Fruit fly (Drosophila melanogaster): Measurements from ENCODE around the gene rump.

Gene rump

dm6 chr3R:9491065-9491567 lies 19.0 kb downstream of the rump start:
- TF ChIP-seq kay (GFP tag; ENCODE audit: borderline replicate concordance) (no peak), ovo (GFP tag; optimal IDR thresholded peaks at IDR 0.05) (no peak), cic (GFP tag; optimal IDR thresholded peaks at IDR 0.05) (peak; percentile 13), CG7101 (tag; optimal IDR thresholded peaks at IDR 0.05) (no peak)

dm6 chr3R:9488493-9488892 lies 21.6 kb downstream of the rump start:
- TF ChIP-seq cnc (optimal IDR thresholded peaks at IDR 0.05) (no peak), kay (GFP tag; ENCODE audit: borderline replicate concordance) (no peak), toe (GFP tag; optimal IDR thresholded peaks at IDR 0.05) (no peak)

DNA sequence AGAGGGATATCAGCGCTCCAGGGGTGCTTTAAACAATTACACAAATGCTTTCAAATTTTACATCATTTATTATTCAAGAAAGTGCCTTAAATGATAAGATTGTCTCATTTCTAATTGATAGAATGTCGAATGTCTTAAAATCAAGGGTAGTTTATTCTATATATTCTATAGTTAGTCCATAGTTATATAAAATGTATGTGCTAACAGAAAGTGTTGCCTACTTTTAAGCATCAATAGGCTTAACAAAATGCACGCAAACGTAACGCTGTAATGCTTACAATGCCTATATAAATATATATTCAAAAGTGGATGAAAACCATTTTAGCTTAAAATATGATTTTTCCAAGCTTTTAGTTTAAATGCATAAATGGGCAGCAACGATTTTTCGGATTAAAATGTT lies 22.2 kb downstream of the rump start:
- TF ChIP-seq Clk (GFP tag; optimal IDR thresholded peaks at IDR 0.05) (no peak), CG1620 (GFP tag; optimal IDR thresholded peaks at IDR 0.05) (no peak)

DNA sequence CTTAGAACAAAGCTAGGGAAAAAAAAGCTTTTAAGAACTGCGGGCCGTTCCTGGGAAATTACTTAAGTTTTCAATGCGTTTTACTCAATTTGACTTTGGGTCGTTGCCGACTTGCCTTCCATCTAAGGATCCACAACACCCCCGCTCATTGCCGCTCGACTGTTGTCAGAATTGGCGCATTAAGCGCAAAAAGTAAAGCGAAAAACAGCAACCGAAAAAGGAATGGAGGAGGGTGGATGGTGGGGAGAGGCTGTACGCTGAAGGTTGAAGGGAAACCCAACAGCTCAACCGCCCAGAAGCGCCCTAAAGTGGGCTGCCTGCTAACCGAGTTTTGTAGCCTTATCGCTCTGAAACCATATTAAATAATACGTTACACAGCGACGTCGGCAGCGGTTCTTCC lies 22.6 kb downstream of the rump start:
- TF ChIP-seq Hr96 (GFP tag; optimal IDR thresholded peaks at IDR 0.05), result no peak
- TF ChIP-seq CG11617 (GFP tag; optimal IDR thresholded peaks at IDR 0.05), result no peak
- no peak for TF ChIP-seq CG7101 (tag; optimal IDR thresholded peaks at IDR 0.05)
- no peak for TF ChIP-seq ovo (GFP tag; optimal IDR thresholded peaks at IDR 0.05)
- TF ChIP-seq cnc (optimal IDR thresholded peaks at IDR 0.05), result no peak
- TF ChIP-seq bab1 (GFP tag; optimal IDR thresholded peaks at IDR 0.05), result no peak
- no peak for TF ChIP-seq CG7045 (GFP tag; optimal IDR thresholded peaks at IDR 0.05)
- TF ChIP-seq Clk (GFP tag; optimal IDR thresholded peaks at IDR 0.05), result no peak
- TF ChIP-seq CG12768 (GFP tag; optimal IDR thresholded peaks at IDR 0.05), result no peak
- no peak for TF ChIP-seq cic (GFP tag; optimal IDR thresholded peaks at IDR 0.05)
- no peak for TF ChIP-seq pad (GFP tag; optimal IDR thresholded peaks at IDR 0.05)
- TF ChIP-seq kay (GFP tag; ENCODE audit: borderline replicate concordance), result no peak
- no peak for TF ChIP-seq CG14711 (tag; optimal IDR thresholded peaks at IDR 0.05)
- TF ChIP-seq CG1620 (GFP tag; optimal IDR thresholded peaks at IDR 0.05), result no peak
- TF ChIP-seq Crg-1 (GFP tag; optimal IDR thresholded peaks at IDR 0.05), result no peak

DNA sequence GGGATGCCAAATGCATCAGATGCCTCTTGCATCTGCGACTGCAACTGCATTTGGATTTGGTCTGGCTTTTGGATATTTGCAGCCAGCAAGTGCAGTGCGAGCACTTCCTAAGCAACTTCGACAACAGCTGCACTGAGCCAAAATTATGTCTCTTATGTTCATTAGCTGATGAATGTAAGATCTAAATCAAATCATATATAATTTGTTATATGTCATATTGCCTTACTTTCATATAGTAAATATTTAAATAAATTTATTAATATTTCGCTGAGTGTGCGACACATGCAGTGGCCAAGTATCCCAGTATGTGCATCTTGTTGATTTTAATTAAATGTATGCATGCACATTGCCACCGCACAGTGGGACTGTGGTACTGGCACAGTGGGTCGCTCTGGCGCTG lies 29.7 kb downstream of the rump start:
- TF ChIP-seq kay (GFP tag; ENCODE audit: borderline replicate concordance), result no peak
- TF ChIP-seq Mnt (GFP tag; optimal IDR thresholded peaks at IDR 0.05), result no peak
- TF ChIP-seq CG11617 (GFP tag; optimal IDR thresholded peaks at IDR 0.05), result no peak
- TF ChIP-seq CG14711 (tag; optimal IDR thresholded peaks at IDR 0.05), result peak; percentile 2

DNA sequence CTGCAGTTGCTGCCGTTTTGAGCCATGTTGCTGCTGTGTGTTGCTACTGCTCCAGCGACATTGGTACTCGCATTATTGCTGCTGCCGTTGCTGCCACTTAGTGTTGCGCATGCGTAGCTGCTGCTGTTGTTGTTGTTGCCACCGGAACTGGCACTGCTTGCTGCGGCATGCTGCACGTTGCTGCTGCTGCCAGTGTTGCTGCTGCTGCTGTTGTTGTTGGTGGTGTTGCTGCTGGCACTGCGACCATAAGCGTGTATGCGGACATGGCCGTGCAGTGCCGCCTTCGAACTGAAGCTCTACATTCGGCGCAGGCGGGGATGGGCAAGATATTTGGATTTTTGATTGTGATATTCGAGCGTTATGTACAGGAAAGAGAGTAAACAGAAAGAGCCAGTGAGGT lies 42.0 kb downstream of the rump start:
- no peak for TF ChIP-seq CG7045 (GFP tag; optimal IDR thresholded peaks at IDR 0.05)

DNA sequence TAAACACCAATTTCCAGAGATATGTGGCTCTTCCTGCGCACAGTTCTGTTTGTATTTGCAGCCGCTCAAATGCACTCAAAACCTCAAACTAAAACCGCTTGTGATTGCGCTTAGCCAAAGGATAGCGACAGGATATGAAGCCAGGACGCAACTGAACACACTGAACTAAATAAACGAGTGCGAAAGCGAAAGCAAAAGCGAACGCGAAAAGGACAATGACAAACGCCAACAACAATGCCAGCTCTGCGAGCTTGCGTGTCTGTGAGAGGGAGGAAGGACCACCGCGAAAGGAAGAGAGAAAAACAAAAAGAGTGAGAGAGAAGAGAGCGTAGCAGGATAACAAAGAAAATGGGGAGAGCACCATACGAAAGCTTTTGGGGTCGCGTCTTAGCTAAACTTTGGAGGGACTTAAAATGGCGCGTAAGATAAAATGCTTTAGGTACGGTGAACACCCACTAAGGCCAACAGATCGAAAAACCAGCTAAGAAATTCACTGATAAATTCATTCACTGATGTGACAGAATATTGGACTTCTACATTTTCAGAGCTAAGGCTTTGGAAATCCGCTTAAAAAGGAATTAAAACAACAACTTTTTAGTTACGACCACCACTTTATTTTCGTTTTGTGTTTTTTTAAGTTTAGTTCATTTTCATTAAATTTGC lies 49.5 kb downstream of the rump start, which contains the start of gene GstZ2:
Gene GstZ2 (minus strand): TSS at position 165 of the 663 bp plus-strand sequence.
- TF ChIP-seq pad (GFP tag; optimal IDR thresholded peaks at IDR 0.05) (no peak), tj (GFP tag; optimal IDR thresholded peaks at IDR 0.05) (no peak), CG11617 (GFP tag; optimal IDR thresholded peaks at IDR 0.05) (no peak)

dm6 chr3R:9459385-9460285 lies 50.5 kb downstream of the rump start:
- no peak for TF ChIP-seq tj (GFP tag; optimal IDR thresholded peaks at IDR 0.05)
- TF ChIP-seq CG12768 (GFP tag; optimal IDR thresholded peaks at IDR 0.05), result peak; percentile 84
- peak; percentile 81 for TF ChIP-seq pad (GFP tag; optimal IDR thresholded peaks at IDR 0.05)
- TF ChIP-seq CG11617 (GFP tag; optimal IDR thresholded peaks at IDR 0.05), result peak; percentile 71
- TF ChIP-seq CG7045 (GFP tag; optimal IDR thresholded peaks at IDR 0.05), result peak; percentile 87
- no peak for TF ChIP-seq bab1 (GFP tag; optimal IDR thresholded peaks at IDR 0.05)
- peak; percentile 60 for TF ChIP-seq cic (GFP tag; optimal IDR thresholded peaks at IDR 0.05)
- TF ChIP-seq CG1620 (GFP tag; optimal IDR thresholded peaks at IDR 0.05), result no peak
- TF ChIP-seq Crg-1 (GFP tag; optimal IDR thresholded peaks at IDR 0.05), result peak; percentile 31
- TF ChIP-seq cnc (optimal IDR thresholded peaks at IDR 0.05), result no peak
- TF ChIP-seq CG33017 (tag; optimal IDR thresholded peaks at IDR 0.05), result peak; percentile 84
- TF ChIP-seq Hr96 (GFP tag; optimal IDR thresholded peaks at IDR 0.05), result peak; percentile 71
- TF ChIP-seq kay (GFP tag; ENCODE audit: borderline replicate concordance), result peak; percentile 36
- peak; percentile 20 for TF ChIP-seq Mnt (GFP tag; optimal IDR thresholded peaks at IDR 0.05)
- peak; percentile 79 for TF ChIP-seq Clk (GFP tag; optimal IDR thresholded peaks at IDR 0.05)
- peak; percentile 76 for TF ChIP-seq CG7101 (tag; optimal IDR thresholded peaks at IDR 0.05)
- TF ChIP-seq CG14711 (tag; optimal IDR thresholded peaks at IDR 0.05), result peak; percentile 76
- no peak for TF ChIP-seq ovo (GFP tag; optimal IDR thresholded peaks at IDR 0.05)
- TF ChIP-seq CG5204 (GFP tag; optimal IDR thresholded peaks at IDR 0.05), result no peak
- peak; percentile 76 for TF ChIP-seq toe (GFP tag; optimal IDR thresholded peaks at IDR 0.05)
